1 fruit fly cellular context compared by ENCODE assay signal in genomic region chr2L:1638650-1639549, dm6.
TF ChIP-seq lines count a peak whose summit lies in the region.

No protein-coding gene starts in this region.

TF ChIP-seq in whole organism, embryonic, 481 proteins besides CTCF, POLR2A, EP300 and RAD21 (continued from another document):
- TF ChIP-seq CG7556 (GFP tag; optimal IDR thresholded peaks at IDR 0.05; lab: Kevin White, UChicago) (peak; percentile 100), ems (GFP tag; optimal IDR thresholded peaks at IDR 0.05; lab: Kevin White, UChicago) (peak; percentile 98), odd (GFP tag; optimal IDR thresholded peaks at IDR 0.05; lab: Kevin White, UChicago) (peak; percentile 99), Usf (GFP tag; optimal IDR thresholded peaks at IDR 0.05; lab: Kevin White, UChicago) (peak; percentile 99), YL-1 (GFP tag; optimal IDR thresholded peaks at IDR 0.05; lab: Kevin White, UChicago) (peak; percentile 89), CG6791 (GFP tag; IDR thresholded peaks at IDR 0.05; lab: Robert Waterston, UW; ENCODE audit: partially characterized antibody) (no peak), slou (GFP tag; optimal IDR thresholded peaks at IDR 0.05; lab: Kevin White, UChicago) (peak; percentile 99), CG14860 (GFP tag; IDR thresholded peaks at IDR 0.05; lab: Robert Waterston, UW; ENCODE audit: partially characterized antibody) (no peak), CG9727 (GFP tag; optimal IDR thresholded peaks at IDR 0.05; lab: Kevin White, UChicago) (peak; percentile 99)
